Fruit fly (Drosophila melanogaster): ENCODE results near the gene CG7685.

DNA sequence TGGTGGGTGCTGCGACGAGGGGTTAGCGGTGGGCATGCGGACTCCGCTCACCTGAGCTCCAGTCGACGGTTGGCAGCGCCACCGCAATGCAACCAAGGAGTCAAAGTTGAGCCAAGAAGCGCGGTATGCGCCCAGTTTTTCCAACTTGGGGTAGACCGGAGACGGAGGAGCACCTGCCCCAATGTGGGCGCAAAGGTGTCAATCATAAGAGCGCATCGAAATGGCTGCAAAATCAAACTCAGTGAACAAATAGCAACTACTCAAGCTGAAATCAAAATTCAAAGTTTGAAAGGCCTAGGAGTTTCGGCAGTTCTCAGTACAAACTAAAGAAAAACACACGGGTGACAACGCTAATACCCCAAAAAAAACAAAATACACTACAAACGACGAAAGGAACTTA lies 43.0 kb upstream of the CG7685 start, which contains the start of gene hmw:
- no peak for TF ChIP-seq h (optimal IDR thresholded peaks at IDR 0.05)
- TF ChIP-seq insv (optimal IDR thresholded peaks at IDR 0.05), result no peak
- TF ChIP-seq Sin3A (optimal IDR thresholded peaks at IDR 0.05), result no peak
- no peak for TF ChIP-seq ttk (optimal IDR thresholded peaks at IDR 0.05)
- TF ChIP-seq Myc (optimal IDR thresholded peaks at IDR 0.05), result no peak

All from Kc167 (cell line).